Fruit fly (Drosophila melanogaster): Measurements from ENCODE around the gene CG5274.
A peak's percentile ranks its signal among the peaks of the same experiment; 100 is the strongest.

The CG5274 gene

dm6 chr3L:20432297-20432696 lies 4.8 kb upstream of the CG5274 start, which contains the start of the genes Las and Psn (continued):
- TF ChIP-seq CHES-1-like (GFP tag; optimal IDR thresholded peaks at IDR 0.05) (peak; percentile 48), Scr (GFP tag; IDR thresholded peaks at IDR 0.05; ENCODE audit: partially characterized antibody) (peak; percentile 77), CG7987 (GFP tag; optimal IDR thresholded peaks at IDR 0.05) (no peak), CG13123 (GFP tag; optimal IDR thresholded peaks at IDR 0.05) (no peak), CG1602 (GFP tag; optimal IDR thresholded peaks at IDR 0.05) (no peak), dmrt99B (tag; optimal IDR thresholded peaks at IDR 0.05) (no peak), Taf1 (GFP tag; IDR thresholded peaks at IDR 0.05) (no peak), kni (GFP tag; optimal IDR thresholded peaks at IDR 0.05) (no peak), CG10321 (GFP tag; IDR thresholded peaks at IDR 0.05) (no peak), Neu2 (GFP tag; optimal IDR thresholded peaks at IDR 0.05; ENCODE audit: borderline replicate concordance) (no peak), sd (tag; optimal IDR thresholded peaks at IDR 0.05) (no peak), gfzf (GFP tag; optimal IDR thresholded peaks at IDR 0.05) (peak; percentile 84), zen (tag; optimal IDR thresholded peaks at IDR 0.05) (no peak), Doc3 (GFP tag; IDR thresholded peaks at IDR 0.05; ENCODE audit: partially characterized antibody) (peak; percentile 69), Mes4 (GFP tag; optimal IDR thresholded peaks at IDR 0.05) (no peak), CG7745 (tag; optimal IDR thresholded peaks at IDR 0.05) (no peak), pho (GFP tag; optimal IDR thresholded peaks at IDR 0.05) (no peak), al (GFP tag; IDR thresholded peaks at IDR 0.05) (no peak), CG12659 (GFP tag; optimal IDR thresholded peaks at IDR 0.05) (peak; percentile 56), sens-2 (GFP tag; IDR thresholded peaks at IDR 0.05) (no peak), dpn (GFP tag; optimal IDR thresholded peaks at IDR 0.05) (peak in 1 of 2 experiments; percentile 19), Bdp1 (GFP tag; optimal IDR thresholded peaks at IDR 0.05) (no peak), vvl (GFP tag; IDR thresholded peaks at IDR 0.05) (peak; percentile 32; the same call in 1 of the 2 replicates), Hr78 (GFP tag; optimal IDR thresholded peaks at IDR 0.05) (no peak), run (tag; optimal IDR thresholded peaks at IDR 0.05) (no peak), CG5245 (GFP tag; optimal IDR thresholded peaks at IDR 0.05) (no peak), CG13624 (GFP tag; optimal IDR thresholded peaks at IDR 0.05) (no peak), zf30C (GFP tag; optimal IDR thresholded peaks at IDR 0.05) (no peak), CG10959 (GFP tag; IDR thresholded peaks at IDR 0.05) (no peak), CG17912 (GFP tag; optimal IDR thresholded peaks at IDR 0.05) (no peak), CG10147 (GFP tag; optimal IDR thresholded peaks at IDR 0.05) (no peak), abd-A (tag; optimal IDR thresholded peaks at IDR 0.05) (no peak), nerfin-2 (GFP tag; IDR thresholded peaks at IDR 0.05; ENCODE audit: partially characterized antibody) (no peak), CG6791 (GFP tag; IDR thresholded peaks at IDR 0.05; ENCODE audit: partially characterized antibody) (0 out of 3 replicates have a peak, but pooled peaks have one; percentile 45), CG17361 (GFP tag; IDR thresholded peaks at IDR 0.05) (no peak), ken (GFP tag; IDR thresholded peaks at IDR 0.05) (no peak), dysf (GFP tag; IDR thresholded peaks at IDR 0.05) (no peak), Max (GFP tag; optimal IDR thresholded peaks at IDR 0.05) (no peak), CG3281 (GFP tag; optimal IDR thresholded peaks at IDR 0.05) (no peak), croc (GFP tag; conservative IDR thresholded peaks at IDR 0.05) (no peak), CG34422 (GFP tag; IDR thresholded peaks at IDR 0.05) (no peak), CG34224 (GFP tag; IDR thresholded peaks at IDR 0.05; ENCODE audit: partially characterized antibody) (peak; percentile 62), mirr (GFP tag; optimal IDR thresholded peaks at IDR 0.05) (no peak), tgo (GFP tag; IDR thresholded peaks at IDR 0.05) (no peak), tll (GFP tag; optimal IDR thresholded peaks at IDR 0.05) (no peak), Dek (tag; optimal IDR thresholded peaks at IDR 0.05) (no peak), odd (GFP tag; optimal IDR thresholded peaks at IDR 0.05) (no peak), CG4820 (GFP tag; optimal IDR thresholded peaks at IDR 0.05) (no peak), CG13424 (tag; optimal IDR thresholded peaks at IDR 0.05) (no peak), CG4328 (GFP tag; optimal IDR thresholded peaks at IDR 0.05) (no peak)

Data from whole organism, embryonic.